Worm (Caenorhabditis elegans): ENCODE data around the gene Y14H12A.1.

- TF ChIP-seq R02D3.7 (tag; optimal IDR thresholded peaks at IDR 0.05) (no peak), alr-1 (tag; optimal IDR thresholded peaks at IDR 0.05) (no peak), snpc-4 (tag; optimal IDR thresholded peaks at IDR 0.05) (no peak), mab-5 (tag; optimal IDR thresholded peaks at IDR 0.05) (no peak), unc-39 (tag; optimal IDR thresholded peaks at IDR 0.05) (no peak), lin-39 (tag; optimal IDR thresholded peaks at IDR 0.05) (no peak), ceh-16 (tag; optimal IDR thresholded peaks at IDR 0.05) (no peak), elt-3 (tag; optimal IDR thresholded peaks at IDR 0.05) (no peak), lsy-2 (tag; optimal IDR thresholded peaks at IDR 0.05) (no peak), aly-2 (tag; optimal IDR thresholded peaks at IDR 0.05) (no peak), ceh-82 (tag; optimal IDR thresholded peaks at IDR 0.05) (no peak), sem-4 (tag; optimal IDR thresholded peaks at IDR 0.05) (no peak), nhr-12 (tag; optimal IDR thresholded peaks at IDR 0.05) (no peak)
These were observed 15.0 kb downstream of the Y14H12A.1 start for ce11 chrII:4007972-4008371.

Data from whole organism, L2 larva.